Worm (Caenorhabditis elegans) whole organism, late embryonic: ENCODE results near the gene lgc-11.

Experiments
- K02D7.2 ChIP-seq: sonication (generic microtip); optimal IDR thresholded peaks from 2 replicates; lab custom pipeline; 2017; ENCODE audit warnings: mild to moderate bottlenecking, missing genetic modification characterization, missing compliant biosample characterization
- Y22D7AL.16 ChIP-seq: sonication (generic microtip); optimal IDR thresholded peaks from 2 replicates; lab custom pipeline; 2016; ENCODE audit warnings: missing genetic modification characterization, missing compliant biosample characterization
- ama-1 ChIP-seq: fragments of 150-350 bp; optimal IDR thresholded peaks from 2 replicates; lab custom pipeline; 2014
- ceh-45 ChIP-seq: fragments of 200-800 bp; sonication (Bioruptor generic); IDR thresholded peaks from 2 replicates; pipeline ENCODE4 v1.3.6; 2022; ENCODE audit warnings: missing genetic modification reagents, missing genetic modification characterization, missing compliant biosample characterization
- pha-4 ChIP-seq: fragments of 150-350 bp; optimal IDR thresholded peaks from 2 replicates; lab custom pipeline; 2018; ENCODE audit warnings: missing biosample characterization, missing genetic modification reagents, missing genetic modification characterization
- unc-86 ChIP-seq: sonication (generic microtip); optimal IDR thresholded peaks from 2 replicates; lab custom pipeline; 2016; ENCODE audit warnings: missing genetic modification characterization, missing compliant biosample characterization

DNA sequence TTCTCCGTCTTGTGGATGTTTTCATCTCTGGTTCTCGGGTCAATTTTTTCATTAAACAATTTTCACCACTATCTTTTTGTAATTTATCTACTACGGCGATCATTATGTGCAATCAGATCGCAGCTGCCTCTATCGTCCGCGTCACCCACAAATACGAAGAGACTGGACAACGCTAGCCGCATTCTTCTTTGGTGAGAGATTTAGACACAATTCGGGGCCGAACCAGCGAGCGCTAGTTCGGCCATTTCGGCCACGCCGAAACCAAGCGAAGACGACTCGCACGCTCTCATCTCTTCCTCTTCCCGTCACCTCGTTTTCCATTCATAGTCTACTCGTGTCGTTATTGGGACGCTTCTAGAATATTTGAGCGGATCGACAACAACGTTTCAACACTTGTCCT, 20.7 kb downstream of the lgc-11 start, which contains the start of gene gly-12:
- TF ChIP-seq K02D7.2 (tag; lab: Kevin White, UChicago), result no peak
- TF ChIP-seq ama-1 (lab: Kevin White, UChicago), result no peak
- TF ChIP-seq ceh-45 (GFP tag; lab: Robert Waterston, UW), result no peak
- no peak for TF ChIP-seq unc-86 (tag; lab: Kevin White, UChicago)
- TF ChIP-seq pha-4, result no peak
- TF ChIP-seq Y22D7AL.16, result no peak
